Fruit fly (Drosophila melanogaster) whole organism, adult: Measurements from ENCODE around the gene Rpp14b.

Experiments used
- CG11617 ChIP-seq: fragments of 200-800 bp; sonication (Bioruptor generic); optimal IDR thresholded peaks from 2 replicates; lab custom pipeline; 2017; ENCODE audit warnings: mild to moderate bottlenecking, missing biosample characterization, missing genetic modification reagents, missing genetic modification characterization
- CG12768 ChIP-seq: fragments of 200-800 bp; sonication (Bioruptor generic); optimal IDR thresholded peaks from 2 replicates; lab custom pipeline; 2017; ENCODE audit warnings: missing biosample characterization, missing genetic modification characterization, mild to moderate bottlenecking, moderate library complexity, missing genetic modification reagents
- CG14711 ChIP-seq: fragments of 200-800 bp; sonication (Bioruptor generic); optimal IDR thresholded peaks from 2 replicates; lab custom pipeline; 2018; ENCODE audit warnings: missing biosample characterization, mild to moderate bottlenecking, missing genetic modification characterization, moderate library complexity
- CG1620 ChIP-seq: fragments of 200-800 bp; sonication (Bioruptor generic); optimal IDR thresholded peaks from 2 replicates; lab custom pipeline; 2016; ENCODE audit warnings: missing biosample characterization, missing genetic modification characterization
- CG33017 ChIP-seq: fragments of 200-800 bp; sonication (Bioruptor generic); optimal IDR thresholded peaks from 2 replicates; lab custom pipeline; 2018; ENCODE audit warnings: missing biosample characterization, mild to moderate bottlenecking, missing genetic modification characterization, moderate library complexity
- CG5204 ChIP-seq: fragments of 200-800 bp; sonication (Bioruptor generic); optimal IDR thresholded peaks from 2 replicates; lab custom pipeline; 2016; ENCODE audit warnings: missing biosample characterization, missing genetic modification characterization
- CG7045 ChIP-seq: fragments of 200-800 bp; sonication (Bioruptor generic); optimal IDR thresholded peaks from 2 replicates; lab custom pipeline; 2017; ENCODE audit warnings: missing biosample characterization, mild to moderate bottlenecking, missing genetic modification characterization
- CG7101 ChIP-seq: fragments of 200-800 bp; sonication (Bioruptor generic); optimal IDR thresholded peaks from 2 replicates; lab custom pipeline; 2018; ENCODE audit warnings: missing biosample characterization, mild to moderate bottlenecking, missing genetic modification characterization, moderate library complexity
- Clk ChIP-seq: fragments of 200-800 bp; sonication (Bioruptor generic); optimal IDR thresholded peaks from 2 replicates; lab custom pipeline; 2017; ENCODE audit warnings: missing biosample characterization, missing genetic modification characterization
- Crg-1 ChIP-seq: fragments of 200-800 bp; sonication (Bioruptor generic); optimal IDR thresholded peaks from 2 replicates; lab custom pipeline; 2016; ENCODE audit warnings: missing biosample characterization, missing genetic modification characterization
- Hr96 ChIP-seq: fragments of 200-800 bp; sonication (Bioruptor generic); optimal IDR thresholded peaks from 2 replicates; lab custom pipeline; 2016; ENCODE audit warnings: missing biosample characterization, missing genetic modification characterization
- Mnt ChIP-seq: fragments of 200-800 bp; sonication (Bioruptor generic); optimal IDR thresholded peaks from 2 replicates; lab custom pipeline; 2016; ENCODE audit warnings: missing biosample characterization, mild to moderate bottlenecking, missing genetic modification characterization
- bab1 ChIP-seq: fragments of 200-800 bp; sonication (Bioruptor generic); optimal IDR thresholded peaks from 3 replicates; lab custom pipeline; 2019; ENCODE audit warnings: missing biosample characterization, mild to moderate bottlenecking, missing genetic modification characterization, moderate library complexity
- cic ChIP-seq: fragments of 200-800 bp; sonication (Bioruptor generic); optimal IDR thresholded peaks from 2 replicates; lab custom pipeline; 2017; ENCODE audit warnings: missing biosample characterization, mild to moderate bottlenecking, missing genetic modification characterization, moderate library complexity
- cnc ChIP-seq, 2 experiments: fragments of >200 bp; optimal IDR thresholded peaks; 2 replicates each; lab custom pipeline; 2017
- kay ChIP-seq: fragments of 200-800 bp; sonication (Bioruptor generic); peaks from one replicate; lab custom pipeline; 2016; ENCODE audit warnings: missing biosample characterization, missing genetic modification characterization, borderline replicate concordance
- pad ChIP-seq: fragments of 200-800 bp; sonication (Bioruptor generic); optimal IDR thresholded peaks from 3 replicates; lab custom pipeline; 2017; ENCODE audit warnings: missing biosample characterization, missing genetic modification characterization, mild to moderate bottlenecking, moderate library complexity, missing genetic modification reagents
- tj ChIP-seq: fragments of 200-800 bp; sonication (Bioruptor generic); optimal IDR thresholded peaks from 3 replicates; lab custom pipeline; 2017; ENCODE audit warnings: missing biosample characterization, mild to moderate bottlenecking, missing genetic modification characterization, moderate library complexity
- toe ChIP-seq: fragments of 200-800 bp; sonication (Bioruptor generic); optimal IDR thresholded peaks from 2 replicates; lab custom pipeline; 2016; ENCODE audit warnings: missing biosample characterization, missing genetic modification characterization

The Rpp14b gene

DNA sequence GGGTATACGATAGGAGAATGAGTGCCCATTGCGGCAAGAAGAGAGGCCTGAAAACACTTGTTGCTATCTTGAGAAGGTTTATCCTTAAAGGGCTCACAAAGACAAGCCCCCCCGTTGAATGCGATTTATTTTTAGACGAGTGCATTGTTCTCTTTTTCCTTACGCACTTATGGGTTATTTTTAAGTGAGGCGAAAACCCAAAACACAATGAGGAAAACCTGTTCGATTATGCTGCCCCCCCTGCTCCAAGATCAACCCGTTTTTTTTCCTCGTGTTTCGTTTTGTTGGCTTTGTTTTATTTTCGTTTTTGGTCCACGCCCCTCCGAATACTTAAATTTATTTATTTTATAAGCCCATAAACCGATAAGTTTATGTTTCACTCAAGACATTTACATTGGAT, 4.2 kb downstream of the Rpp14b start:
- TF ChIP-seq CG7101 (tag; lab: Kevin White, UChicago) (no peak), Hr96 (no peak), Mnt (no peak)

DNA sequence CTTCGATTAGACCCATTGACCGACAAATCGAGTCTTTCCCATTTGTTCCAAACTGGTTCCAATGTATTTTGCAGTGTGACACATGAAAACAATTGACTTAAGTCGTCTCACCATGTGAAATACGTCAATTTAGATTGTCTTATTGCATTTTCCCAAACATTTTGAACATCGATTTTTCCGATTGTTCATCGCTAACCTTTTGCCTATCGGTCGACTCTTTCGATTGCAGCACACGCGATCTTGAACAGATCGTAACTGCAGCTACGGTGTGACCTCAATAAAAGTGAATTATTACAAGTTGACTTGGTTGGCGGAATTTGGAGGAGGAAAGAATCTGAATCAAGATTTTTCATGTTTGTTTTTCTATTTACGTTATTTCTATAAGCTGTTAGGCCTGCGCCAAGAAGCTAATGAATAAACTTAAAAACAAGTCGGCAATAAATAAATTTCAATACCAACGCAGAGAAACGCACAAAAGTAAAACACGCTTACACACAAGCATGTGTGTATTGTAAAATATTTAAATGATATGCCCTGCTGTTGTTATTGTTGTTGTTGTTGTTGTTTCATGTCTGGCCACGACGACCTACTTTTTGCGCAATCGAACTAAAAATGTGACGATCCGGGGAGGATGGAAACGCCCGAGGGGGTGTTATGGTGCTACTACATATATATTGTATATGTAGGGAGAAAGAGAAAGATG, 4.8 kb downstream of the Rpp14b start:
- no peak for TF ChIP-seq Clk (GFP tag; lab: Kevin White, UChicago)
- no peak for TF ChIP-seq bab1 (GFP tag; lab: Kevin White, UChicago)
- TF ChIP-seq cnc (optimal IDR thresholded peaks at IDR 0.05; lab: Kevin White, UChicago): no peak
- no peak for TF ChIP-seq toe (GFP tag; lab: Kevin White, UChicago)
- no peak for TF ChIP-seq pad (GFP tag; lab: Kevin White, UChicago)
- TF ChIP-seq cic (GFP tag; lab: Kevin White, UChicago): no peak
- no peak for TF ChIP-seq CG7101 (tag; lab: Kevin White, UChicago)

DNA sequence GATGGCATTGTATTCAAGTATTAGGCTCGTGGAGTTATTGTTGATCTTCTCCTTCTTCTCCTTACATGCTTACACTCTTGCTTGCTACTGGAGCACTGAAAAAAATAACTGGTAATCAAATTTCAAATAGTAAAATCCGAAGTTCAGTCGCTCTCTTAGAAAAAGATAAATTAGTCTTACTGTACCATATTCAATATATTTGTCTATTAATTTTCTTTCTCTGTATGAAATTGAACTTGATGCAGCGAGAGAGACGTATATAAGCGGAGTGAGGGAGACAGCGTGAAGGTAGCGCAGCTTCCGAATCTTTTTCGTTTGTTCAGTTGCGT, 5.4 kb downstream of the Rpp14b start:
- TF ChIP-seq CG33017 (tag; lab: Kevin White, UChicago) (peak; percentile 38), cnc (optimal IDR thresholded peaks at IDR 0.05; lab: Kevin White, UChicago) (no peak), Clk (GFP tag; lab: Kevin White, UChicago) (no peak), CG12768 (GFP tag; lab: Kevin White, UChicago) (peak; percentile 26), Mnt (peak; percentile 15), kay (GFP tag; lab: Kevin White, UChicago) (no peak), CG14711 (tag; lab: Kevin White, UChicago) (peak; percentile 48), CG7101 (tag; lab: Kevin White, UChicago) (peak; percentile 56)

DNA sequence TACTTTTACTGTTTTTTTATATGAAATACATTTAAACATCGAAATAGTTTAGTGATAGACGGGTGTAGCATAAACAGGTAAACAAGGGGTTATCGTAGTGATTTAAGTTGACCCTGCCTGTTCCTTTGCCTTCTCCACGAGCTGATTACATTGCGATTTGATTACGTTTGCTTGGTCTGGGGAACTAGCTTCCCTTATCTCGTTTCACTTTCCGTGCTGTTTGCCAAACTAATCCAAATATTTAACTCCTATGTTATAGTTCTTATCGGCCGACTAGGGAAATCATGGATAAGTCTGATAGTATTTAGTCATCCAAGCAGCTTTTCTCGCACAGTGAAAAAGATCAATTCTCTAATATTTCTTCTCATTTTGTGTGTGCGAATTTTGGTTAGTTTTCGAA, 6.2 kb downstream of the Rpp14b start:
- TF ChIP-seq CG12768 (GFP tag; lab: Kevin White, UChicago) (no peak), CG7045 (GFP tag; lab: Kevin White, UChicago) (peak; percentile 30), kay (GFP tag; lab: Kevin White, UChicago) (peak; percentile 48), cic (GFP tag; lab: Kevin White, UChicago) (peak; percentile 35)

DNA sequence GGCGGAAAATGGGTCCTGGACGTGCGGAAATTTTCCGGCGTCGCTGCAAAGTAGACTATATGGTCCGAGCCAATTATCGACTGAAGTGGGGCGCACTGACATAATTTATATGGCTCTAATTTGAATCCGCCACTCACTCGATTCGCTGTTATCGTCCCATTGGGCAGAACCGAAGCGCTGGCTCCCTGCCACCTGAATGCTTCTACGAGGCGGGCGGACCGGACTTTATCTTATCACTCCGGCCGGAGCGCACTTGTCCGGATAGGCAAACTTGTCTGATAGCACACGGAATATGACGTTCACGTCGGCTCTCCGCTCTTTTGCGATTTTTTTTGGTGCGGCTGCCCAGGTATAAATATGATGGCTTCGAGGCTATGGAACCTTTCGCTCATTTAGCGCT, 6.8 kb downstream of the Rpp14b start:
- TF ChIP-seq CG1620 (GFP tag; lab: Kevin White, UChicago): no peak
- no peak for TF ChIP-seq CG7045 (GFP tag; lab: Kevin White, UChicago)
- no peak for TF ChIP-seq CG14711 (tag; lab: Kevin White, UChicago)
- no peak for TF ChIP-seq CG5204
- no peak for TF ChIP-seq cnc (optimal IDR thresholded peaks at IDR 0.05; lab: Kevin White, UChicago)
- no peak for TF ChIP-seq Crg-1 (GFP tag; lab: Kevin White, UChicago)
- no peak for TF ChIP-seq cic (GFP tag; lab: Kevin White, UChicago)
- no peak for TF ChIP-seq Mnt

DNA sequence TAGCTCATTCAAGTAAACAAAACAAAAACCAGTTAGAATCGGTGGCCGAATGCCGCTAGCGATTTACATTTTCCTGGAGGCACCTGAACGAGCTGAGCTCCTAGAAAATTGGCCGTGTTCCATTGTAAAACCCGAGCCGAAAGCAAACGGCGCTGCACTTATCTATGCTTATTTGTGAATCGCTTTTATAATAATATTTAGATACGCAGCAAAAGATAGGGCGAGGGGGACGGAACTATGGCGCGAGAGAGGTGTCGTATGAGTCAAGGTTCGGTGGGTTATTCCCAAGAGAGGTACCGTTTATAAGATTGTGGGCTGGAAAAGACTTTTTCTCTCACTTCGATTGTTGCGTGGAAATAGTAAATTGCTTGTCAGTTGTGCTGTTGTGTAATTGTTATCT, 7.9 kb downstream of the Rpp14b start:
- TF ChIP-seq Mnt (no peak), CG11617 (GFP tag; lab: Kevin White, UChicago) (no peak), Crg-1 (GFP tag; lab: Kevin White, UChicago) (no peak), CG7101 (tag; lab: Kevin White, UChicago) (no peak), CG12768 (GFP tag; lab: Kevin White, UChicago) (no peak), Clk (GFP tag; lab: Kevin White, UChicago) (no peak), bab1 (GFP tag; lab: Kevin White, UChicago) (no peak), CG7045 (GFP tag; lab: Kevin White, UChicago) (no peak), CG5204 (no peak), CG33017 (tag; lab: Kevin White, UChicago) (no peak), cic (GFP tag; lab: Kevin White, UChicago) (no peak), pad (GFP tag; lab: Kevin White, UChicago) (no peak), kay (GFP tag; lab: Kevin White, UChicago) (no peak), cnc (optimal IDR thresholded peaks at IDR 0.05; lab: Kevin White, UChicago) (no peak), Hr96 (no peak), CG14711 (tag; lab: Kevin White, UChicago) (no peak), tj (GFP tag; lab: Kevin White, UChicago) (no peak)

DNA sequence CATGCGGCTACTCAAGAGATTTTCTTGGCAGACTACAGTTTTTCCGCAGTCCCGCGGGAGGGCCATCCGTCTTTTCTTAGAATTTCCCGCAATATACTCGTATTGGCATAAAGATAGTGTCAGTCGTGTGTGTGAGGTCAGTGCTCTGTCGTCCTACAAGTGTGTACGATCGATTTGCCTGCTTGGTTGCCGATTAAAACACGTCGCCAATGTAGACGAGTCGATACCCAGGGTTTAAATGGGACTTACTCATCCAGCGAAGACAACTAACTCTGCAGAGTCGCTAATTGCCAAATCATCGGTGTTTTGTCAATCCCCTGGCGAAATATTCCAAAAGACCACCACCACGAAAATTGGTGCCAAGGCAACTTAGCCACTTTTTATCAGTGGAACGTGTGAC, 10.2 kb downstream of the Rpp14b start:
- TF ChIP-seq toe (GFP tag; lab: Kevin White, UChicago): no peak

DNA sequence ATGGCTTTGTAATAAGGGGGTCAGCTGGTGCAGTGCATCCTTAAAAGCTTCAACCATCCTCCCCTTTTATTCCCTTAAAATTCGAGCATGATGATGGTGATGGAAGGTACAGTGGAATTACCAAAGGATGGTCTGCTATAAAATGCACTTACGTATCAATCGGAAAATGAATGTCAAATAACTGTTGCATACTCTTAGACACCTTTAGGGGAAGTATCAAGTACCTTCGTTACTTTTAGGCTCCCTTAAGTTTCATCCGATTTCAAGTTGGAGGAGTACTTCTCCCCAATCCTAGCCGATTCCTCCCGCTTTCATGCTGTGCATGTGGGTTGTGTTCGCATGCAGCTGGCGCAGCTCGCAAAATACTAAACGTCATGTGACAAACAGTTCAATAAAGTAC, 14.4 kb downstream of the Rpp14b start:
- TF ChIP-seq Clk (GFP tag; lab: Kevin White, UChicago) (no peak), CG11617 (GFP tag; lab: Kevin White, UChicago) (no peak), CG14711 (tag; lab: Kevin White, UChicago) (no peak), CG7101 (tag; lab: Kevin White, UChicago) (no peak), CG33017 (tag; lab: Kevin White, UChicago) (no peak), CG7045 (GFP tag; lab: Kevin White, UChicago) (no peak), Mnt (no peak), bab1 (GFP tag; lab: Kevin White, UChicago) (no peak), CG12768 (GFP tag; lab: Kevin White, UChicago) (no peak), CG5204 (no peak)
